Fruit fly (Drosophila melanogaster): ENCODE data around the gene CG12990.

DNA sequence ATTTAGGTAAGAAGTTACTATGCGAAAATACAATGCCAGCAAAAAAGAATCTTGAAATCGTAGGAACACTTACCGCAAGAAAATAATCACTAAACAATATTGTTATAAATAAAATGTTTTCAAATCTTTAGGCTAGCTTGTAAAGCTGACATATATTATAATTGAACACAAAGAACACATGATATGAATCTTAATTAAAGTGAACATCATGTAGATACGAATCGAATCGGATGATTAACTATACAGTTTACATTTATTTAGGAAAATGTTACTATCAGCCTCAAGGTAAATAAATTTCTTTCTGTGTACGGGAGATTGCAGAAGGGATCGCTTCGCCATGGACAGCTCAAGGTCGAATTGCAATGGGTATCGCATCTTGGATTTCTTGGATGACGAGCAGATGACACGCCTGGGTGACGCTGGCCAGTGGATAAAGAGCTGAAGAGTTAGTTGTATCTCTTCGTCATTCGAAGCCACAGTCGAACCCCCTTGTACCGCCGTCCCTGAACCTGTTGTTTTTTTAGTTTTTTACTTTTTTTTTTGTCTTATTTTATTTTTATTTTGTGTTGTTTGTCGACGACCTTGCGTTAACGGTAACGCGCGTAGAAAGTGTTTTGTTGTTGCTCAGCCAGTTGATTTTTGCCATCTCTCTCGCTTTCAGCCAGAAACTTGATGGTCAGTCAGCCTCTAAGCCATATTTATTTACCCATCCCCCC is 6.4 kb upstream of the CG12990 start:
- TF ChIP-seq CG11617 (GFP tag; optimal IDR thresholded peaks at IDR 0.05) (no peak), pad (GFP tag; optimal IDR thresholded peaks at IDR 0.05) (no peak), Crg-1 (GFP tag; optimal IDR thresholded peaks at IDR 0.05) (no peak), kay (GFP tag; ENCODE audit: borderline replicate concordance) (no peak), cnc (optimal IDR thresholded peaks at IDR 0.05) (no peak), CG1620 (GFP tag; optimal IDR thresholded peaks at IDR 0.05) (no peak), toe (GFP tag; optimal IDR thresholded peaks at IDR 0.05) (no peak), bab1 (GFP tag; optimal IDR thresholded peaks at IDR 0.05) (no peak), CG5204 (GFP tag; optimal IDR thresholded peaks at IDR 0.05) (no peak)

All from whole organism, adult.